Fruit fly (Drosophila melanogaster) whole organism, pupa: Measurements from ENCODE around the gene CG31955.

Experiments
- CG15710 ChIP-seq: fragments of 200-800 bp; sonication (Bioruptor generic); optimal IDR thresholded peaks from 2 replicates; lab custom pipeline; 2018; ENCODE audit warnings: missing biosample characterization, mild to moderate bottlenecking, missing genetic modification characterization, moderate library complexity
- CG17806 ChIP-seq: fragments of 200-800 bp; sonication (Bioruptor generic); optimal IDR thresholded peaks from 2 replicates; lab custom pipeline; 2018; ENCODE audit warnings: missing biosample characterization, mild to moderate bottlenecking, missing genetic modification characterization, moderate library complexity
- D1 ChIP-seq: fragments of 200-800 bp; sonication (Bioruptor generic); optimal IDR thresholded peaks from 2 replicates; lab custom pipeline; 2018; ENCODE audit warnings: missing biosample characterization, mild to moderate bottlenecking, missing genetic modification characterization, moderate library complexity
- EcR ChIP-seq: fragments of 200-800 bp; sonication (Bioruptor generic); optimal IDR thresholded peaks from 3 replicates; lab custom pipeline; 2019; ENCODE audit warnings: missing biosample characterization, missing genetic modification characterization, mild to moderate bottlenecking, moderate library complexity, missing genetic modification reagents
- Pif1A ChIP-seq: fragments of 200-800 bp; sonication (Bioruptor generic); optimal IDR thresholded peaks from 3 replicates; lab custom pipeline; 2016; ENCODE audit warnings: missing biosample characterization, missing genetic modification characterization
- rn ChIP-seq: fragments of 200-800 bp; sonication (Bioruptor generic); IDR thresholded peaks from 2 replicates; pipeline ENCODE4 v1.3.6; 2022; ENCODE audit warnings: missing biosample characterization, missing genetic modification characterization

dm6 chr2L:3700990-3701389 lies 11.9 kb downstream of the CG31955 start, which contains the start of gene CG42467:
- TF ChIP-seq rn (GFP tag; lab: Robert Waterston, UW) (no peak), CG15710 (no peak), EcR (GFP tag; lab: Kevin White, UChicago) (no peak), CG17806 (no peak), Pif1A (GFP tag; lab: Kevin White, UChicago) (no peak), D1 (tag; lab: Kevin White, UChicago) (no peak)
